Worm (Caenorhabditis elegans): ENCODE data around the gene athp-2.

DNA sequence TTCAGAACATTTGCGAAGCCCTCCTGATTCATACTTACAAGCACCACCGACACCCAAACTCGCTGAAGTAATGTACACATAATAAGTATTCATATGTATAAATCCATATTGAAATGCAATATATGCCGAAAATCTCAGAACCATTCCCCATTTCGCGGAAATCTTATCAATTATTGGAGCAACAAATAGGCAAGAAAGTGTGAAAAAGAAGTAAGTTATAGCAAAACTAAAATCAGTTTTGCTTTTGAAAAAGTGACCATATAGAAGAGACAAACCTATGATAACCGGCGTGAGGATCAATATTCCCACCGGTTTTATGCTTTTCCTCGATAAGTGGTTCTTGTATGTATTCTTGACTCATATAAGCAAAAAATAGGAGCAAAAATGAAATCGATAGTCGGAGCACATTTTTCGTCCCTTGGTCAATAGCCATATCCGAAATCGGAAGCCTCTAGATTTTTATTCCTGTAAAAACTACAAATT lies 20.4 kb upstream of the athp-2 start, which contains the start of gene Y52E8A.6:
- TF ChIP-seq unc-130 (GFP tag; optimal IDR thresholded peaks at IDR 0.05) (no peak), B0336.3 (GFP tag; IDR thresholded peaks at IDR 0.05) (no peak), F57A8.1 (GFP tag; optimal IDR thresholded peaks at IDR 0.05) (no peak), mxl-1 (tag; optimal IDR thresholded peaks at IDR 0.05) (no peak), akir-1 (GFP tag; optimal IDR thresholded peaks at IDR 0.05) (no peak), pbrm-1 (GFP tag; IDR thresholded peaks at IDR 0.05) (no peak), snpc-4 (GFP tag; optimal IDR thresholded peaks at IDR 0.05) (no peak), snpc-4 (tag; optimal IDR thresholded peaks at IDR 0.05) (no peak), athp-1 (tag; optimal IDR thresholded peaks at IDR 0.05) (no peak), egl-44 (GFP tag; IDR thresholded peaks at IDR 0.05) (no peak), madf-10 (tag; optimal IDR thresholded peaks at IDR 0.05) (no peak), lin-40 (tag; optimal IDR thresholded peaks at IDR 0.05) (no peak)

All from whole organism, young adult.